Worm (Caenorhabditis elegans) whole organism, young adult: ENCODE measurements around the gene mlt-3.

Experiments used
- C06A6.2 ChIP-seq: fragments of 200-800 bp; sonication (Bioruptor generic); conservative IDR thresholded peaks from 2 replicates; pipeline ENCODE4 v1.3.6; 2022; ENCODE audit warnings: missing genetic modification characterization, missing compliant biosample characterization
- C17E4.6 ChIP-seq: fragments of 200-800 bp; sonication (Bioruptor generic); IDR thresholded peaks from 2 replicates; pipeline ENCODE4 v1.3.6; 2022; ENCODE audit warnings: missing genetic modification reagents, missing genetic modification characterization, missing compliant biosample characterization
- F49E8.2 ChIP-seq: sonication (generic microtip); optimal IDR thresholded peaks from 3 replicates; lab custom pipeline; 2017; ENCODE audit warnings: missing genetic modification characterization, mild to moderate bottlenecking, missing compliant biosample characterization, antibody characterized with exemption, moderate library complexity; ENCODE audit not compliant: insufficient read depth
- ama-1 ChIP-seq, 3 experiments: fragments of 150-350 bp in 1 of 3; sonication (generic microtip) in 2 of 3; optimal IDR thresholded peaks; 2 replicates each; lab custom pipeline; 2014 to 2018; ENCODE audit warnings: missing biosample characterization in 2 of 3, missing genetic modification characterization in 2 of 3, missing genetic modification reagents in 2 of 3
- ceh-100 ChIP-seq: fragments of 200-800 bp; sonication (Bioruptor generic); IDR thresholded peaks from 2 replicates; pipeline ENCODE4 v1.3.6; 2022; ENCODE audit warnings: missing genetic modification reagents, missing genetic modification characterization, missing compliant biosample characterization
- die-1 ChIP-seq: sonication (generic microtip); optimal IDR thresholded peaks from 2 replicates; lab custom pipeline; 2016; ENCODE audit warnings: missing genotype, mild to moderate bottlenecking, missing genetic modification characterization, missing compliant biosample characterization
- dox-1 ChIP-seq: fragments of 200-800 bp; sonication (Bioruptor generic); IDR thresholded peaks from 2 replicates; pipeline ENCODE4 v1.3.6; 2022; ENCODE audit warnings: missing genetic modification reagents, missing genetic modification characterization, missing compliant biosample characterization
- dpl-1 ChIP-seq: fragments of 150-350 bp; optimal IDR thresholded peaks from 2 replicates; lab custom pipeline; 2014; ENCODE audit warnings: missing biosample characterization, missing genetic modification reagents, missing genetic modification characterization
- ets-4 ChIP-seq: fragments of 200-800 bp; sonication (Bioruptor generic); optimal IDR thresholded peaks from 2 replicates; lab custom pipeline; 2018; ENCODE audit warnings: mild to moderate bottlenecking, missing genetic modification characterization, missing compliant biosample characterization
- lin-40 ChIP-seq: sonication (generic microtip); optimal IDR thresholded peaks from 2 replicates; lab custom pipeline; 2016; ENCODE audit warnings: missing genetic modification characterization, mild to moderate bottlenecking, missing compliant biosample characterization, missing genotype, missing genetic modification reagents
- madf-8 ChIP-seq: fragments of 200-800 bp; sonication (Bioruptor generic); conservative IDR thresholded peaks from 2 replicates; pipeline ENCODE4 v1.3.6; 2022; ENCODE audit warnings: missing genetic modification reagents, missing genetic modification characterization, missing compliant biosample characterization
- snpc-1.3 ChIP-seq: sonication (generic microtip); optimal IDR thresholded peaks from 2 replicates; lab custom pipeline; 2017; ENCODE audit warnings: missing genetic modification characterization, mild to moderate bottlenecking, missing compliant biosample characterization, antibody characterized with exemption, moderate library complexity, missing genotype, missing genetic modification reagents; ENCODE audit not compliant: insufficient read depth
- snpc-3.4 ChIP-seq: sonication (generic microtip); optimal IDR thresholded peaks from 2 replicates; lab custom pipeline; 2017; ENCODE audit warnings: missing genetic modification characterization, mild to moderate bottlenecking, missing compliant biosample characterization, antibody characterized with exemption, moderate library complexity, missing genotype, missing genetic modification reagents
- unc-62 ChIP-seq: fragments of 150-350 bp; optimal IDR thresholded peaks from 2 replicates; lab custom pipeline; 2014; ENCODE audit warnings: missing biosample characterization, missing genetic modification reagents, missing genetic modification characterization

DNA sequence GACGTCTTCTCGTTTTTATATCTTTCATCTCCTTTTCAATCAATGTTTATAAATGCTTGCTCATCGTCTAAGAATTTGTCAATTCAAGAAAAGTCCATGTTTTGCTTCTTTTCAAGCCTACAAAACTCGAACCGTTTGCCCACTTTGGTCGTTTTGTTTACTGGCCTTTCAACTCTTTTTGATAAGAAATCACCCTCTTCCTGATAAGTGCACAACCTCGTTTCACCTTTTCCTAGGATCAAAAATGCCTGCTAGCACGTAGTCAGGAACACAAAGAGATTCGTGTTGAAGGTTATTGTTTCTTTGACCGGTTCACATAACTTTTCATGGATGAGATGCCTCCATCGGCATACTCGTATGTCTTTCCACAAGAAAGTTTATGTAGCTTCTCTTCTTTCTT lies 30.3 kb downstream of the mlt-3 start:
- TF ChIP-seq lin-40 (tag; lab: Kevin White, UChicago) (no peak), snpc-3.4 (tag; lab: Kevin White, UChicago) (no peak), C17E4.6 (GFP tag; lab: Robert Waterston, UW) (no peak), unc-62 (GFP tag; lab: Kevin White, UChicago) (no peak), madf-8 (GFP tag; lab: Robert Waterston, UW) (no peak), snpc-1.3 (tag; lab: Kevin White, UChicago) (no peak), die-1 (tag; lab: Kevin White, UChicago) (no peak), ama-1 (optimal IDR thresholded peaks at IDR 0.05; lab: Kevin White, UChicago) (no peak), ama-1 (GFP tag; optimal IDR thresholded peaks at IDR 0.05; lab: Kevin White, UChicago) (no peak), F49E8.2 (tag; lab: Kevin White, UChicago) (no peak), ets-4 (GFP tag; lab: Kevin White, UChicago) (no peak), ceh-100 (GFP tag; lab: Robert Waterston, UW) (no peak), C06A6.2 (GFP tag; lab: Robert Waterston, UW) (no peak), dpl-1 (no peak), dox-1 (GFP tag; lab: Robert Waterston, UW) (no peak)
